Worm (Caenorhabditis elegans) whole organism, young adult: ENCODE measurements around the gene F53F8.7.

Experiments
- Y56A3A.18 ChIP-seq: fragments of 200-800 bp; sonication (Bioruptor generic); IDR thresholded peaks from 2 replicates; pipeline ENCODE4 v1.3.6; 2022; ENCODE audit warnings: missing genetic modification reagents, missing genetic modification characterization, missing compliant biosample characterization
- efl-1 ChIP-seq: fragments of 150-350 bp; optimal IDR thresholded peaks from 2 replicates; lab custom pipeline; 2014; ENCODE audit warnings: missing biosample characterization, missing genetic modification reagents, missing genetic modification characterization
- lin-35 ChIP-seq, 3 experiments: fragments of 150-350 bp in 2 of 3; sonication (generic microtip) in 1 of 3; optimal IDR thresholded peaks; 2 replicates each; lab custom pipeline; 2014 to 2018; ENCODE audit warnings: missing biosample characterization in 3 of 3, missing genetic modification characterization in 3 of 3, missing genetic modification reagents in 3 of 3

DNA sequence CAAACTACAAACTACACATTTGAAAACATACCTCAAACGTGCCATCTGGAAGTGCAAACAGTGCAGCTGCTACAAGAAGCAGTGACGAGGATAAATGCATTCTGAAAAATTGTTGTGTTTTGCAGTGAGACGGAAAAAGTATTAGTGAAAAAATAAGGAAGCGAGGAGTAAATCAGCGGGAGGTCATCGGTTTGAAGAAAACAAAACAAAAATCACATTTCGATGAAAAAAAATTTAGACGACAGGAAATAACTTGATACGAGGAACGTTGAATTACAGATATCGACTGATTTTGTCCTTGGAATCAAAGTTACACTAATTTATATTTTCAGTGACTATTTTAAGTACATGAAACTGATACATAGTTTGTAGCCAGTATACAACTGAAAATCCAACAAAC lies 6.6 kb downstream of the F53F8.7 start, which contains the start of gene F53F8.4:
- TF ChIP-seq efl-1 (GFP tag; lab: Kevin White, UChicago) (no peak), lin-35 (GFP tag; optimal IDR thresholded peaks at IDR 0.05; lab: Kevin White, UChicago) (no peak), Y56A3A.18 (no peak)
